Fruit fly (Drosophila melanogaster): ENCODE measurements around the gene Or65b.

dm6 chr3L:6357152-6357551 is 31.7 kb downstream of the Or65b start:
- TF ChIP-seq achi (GFP tag; optimal IDR thresholded peaks at IDR 0.05), result no peak
- no peak for TF ChIP-seq spab (GFP tag; optimal IDR thresholded peaks at IDR 0.05)
- no peak for TF ChIP-seq Blimp-1 (GFP tag; optimal IDR thresholded peaks at IDR 0.05)
- no peak for TF ChIP-seq Lpt (GFP tag; optimal IDR thresholded peaks at IDR 0.05)
- no peak for TF ChIP-seq vri (GFP tag; optimal IDR thresholded peaks at IDR 0.05)
- no peak for TF ChIP-seq CG32006 (GFP tag; optimal IDR thresholded peaks at IDR 0.05)
- TF ChIP-seq Ets21C (GFP tag; optimal IDR thresholded peaks at IDR 0.05), result no peak
- TF ChIP-seq fd59A (GFP tag; optimal IDR thresholded peaks at IDR 0.05), result no peak
- TF ChIP-seq ss (GFP tag; optimal IDR thresholded peaks at IDR 0.05), result no peak
- no peak for TF ChIP-seq Gug (GFP tag; IDR thresholded peaks at IDR 0.05)
- peak; percentile 29 for TF ChIP-seq Met (GFP tag; optimal IDR thresholded peaks at IDR 0.05)
- TF ChIP-seq topi (GFP tag; optimal IDR thresholded peaks at IDR 0.05), result peak; percentile 26
- TF ChIP-seq CG16779 (tag; optimal IDR thresholded peaks at IDR 0.05), result no peak
- no peak for TF ChIP-seq CG8119 (GFP tag; IDR thresholded peaks at IDR 0.05)
